Fruit fly (Drosophila melanogaster) whole organism, embryonic: ENCODE results near the gene nkt.

ENCODE experiments used
- CG10267 ChIP-seq: fragments of 200-800 bp; sonication (Bioruptor generic); optimal IDR thresholded peaks from 2 replicates; lab custom pipeline; 2018; ENCODE audit warnings: missing biosample characterization, mild to moderate bottlenecking, missing genetic modification characterization, moderate library complexity
- CG10979 ChIP-seq: fragments of 200-800 bp; sonication (Bioruptor generic); optimal IDR thresholded peaks from 2 replicates; lab custom pipeline; 2018; ENCODE audit warnings: missing biosample characterization, mild to moderate bottlenecking, missing genetic modification characterization, moderate library complexity
- CG12071 ChIP-seq: fragments of 200-800 bp; sonication (Bioruptor generic); optimal IDR thresholded peaks from 3 replicates; lab custom pipeline; 2018; ENCODE audit warnings: missing biosample characterization, mild to moderate bottlenecking, missing genetic modification characterization
- CG12104 ChIP-seq: fragments of 200-800 bp; sonication (Bioruptor generic); optimal IDR thresholded peaks from 3 replicates; lab custom pipeline; 2016; ENCODE audit warnings: missing biosample characterization, missing genetic modification characterization
- CG12155 ChIP-seq: fragments of 200-800 bp; sonication (Bioruptor generic); optimal IDR thresholded peaks from 3 replicates; lab custom pipeline; 2016; ENCODE audit warnings: missing biosample characterization, missing genetic modification characterization
- CG12659 ChIP-seq: fragments of 200-800 bp; sonication (Bioruptor generic); optimal IDR thresholded peaks from 3 replicates; lab custom pipeline; 2017; ENCODE audit warnings: mild to moderate bottlenecking, missing biosample characterization, missing genetic modification reagents, missing genetic modification characterization
- CG12769 ChIP-seq: fragments of 200-800 bp; sonication (Bioruptor generic); optimal IDR thresholded peaks from 2 replicates; lab custom pipeline; 2019; ENCODE audit warnings: missing biosample characterization, mild to moderate bottlenecking, missing genetic modification characterization, moderate library complexity
- CG13894 ChIP-seq: fragments of 200-800 bp; sonication (Bioruptor generic); optimal IDR thresholded peaks from 3 replicates; lab custom pipeline; 2018; ENCODE audit warnings: missing biosample characterization, mild to moderate bottlenecking, missing genetic modification characterization, moderate library complexity
- CG15073 ChIP-seq: fragments of 200-800 bp; sonication (Bioruptor generic); optimal IDR thresholded peaks from 2 replicates; lab custom pipeline; 2016; ENCODE audit warnings: missing biosample characterization, missing genetic modification characterization
- CG1603 ChIP-seq: fragments of 200-800 bp; sonication (Bioruptor generic); optimal IDR thresholded peaks from 2 replicates; lab custom pipeline; 2019; ENCODE audit warnings: missing biosample characterization, mild to moderate bottlenecking, missing genetic modification characterization, moderate library complexity
- CG18599 ChIP-seq: fragments of 200-800 bp; sonication (Bioruptor generic); optimal IDR thresholded peaks from 3 replicates; lab custom pipeline; 2017; ENCODE audit warnings: missing biosample characterization, missing genetic modification characterization, mild to moderate bottlenecking, moderate library complexity, missing genetic modification reagents
- CG2199 ChIP-seq: fragments of 200-800 bp; sonication (Bioruptor generic); IDR thresholded peaks from 3 replicates; pipeline ENCODE4 v1.3.6; 2022; ENCODE audit warnings: missing biosample characterization, missing genetic modification characterization
- CG31224 ChIP-seq: fragments of 200-800 bp; sonication (Bioruptor generic); IDR thresholded peaks from 2 replicates; pipeline ENCODE4 v1.3.6; 2022; ENCODE audit warnings: missing biosample characterization, missing genetic modification characterization
- CG3838 ChIP-seq: fragments of 200-800 bp; sonication (Bioruptor generic); optimal IDR thresholded peaks from 3 replicates; lab custom pipeline; 2016; ENCODE audit warnings: missing biosample characterization, missing genetic modification characterization
- CG43689 ChIP-seq: fragments of 200-800 bp; sonication (Bioruptor generic); IDR thresholded peaks from 2 replicates; pipeline ENCODE4 v1.3.6; 2022; ENCODE audit warnings: missing biosample characterization, missing genetic modification characterization
- CG5245 ChIP-seq: fragments of 200-800 bp; sonication (Bioruptor generic); optimal IDR thresholded peaks from 3 replicates; lab custom pipeline; 2016; ENCODE audit warnings: missing biosample characterization, missing genetic modification characterization
- CG6175 ChIP-seq: fragments of 200-800 bp; sonication (Bioruptor generic); IDR thresholded peaks from 3 replicates; pipeline ENCODE4 v1.3.6; 2022; ENCODE audit warnings: missing biosample characterization, missing genetic modification characterization
- CG6254 ChIP-seq: fragments of 200-800 bp; sonication (Bioruptor generic); optimal IDR thresholded peaks from 3 replicates; lab custom pipeline; 2017; ENCODE audit warnings: mild to moderate bottlenecking, missing biosample characterization, missing genetic modification reagents, missing genetic modification characterization
- CG7987 ChIP-seq: fragments of 200-800 bp; sonication (Bioruptor generic); optimal IDR thresholded peaks from 2 replicates; lab custom pipeline; 2018; ENCODE audit warnings: missing biosample characterization, mild to moderate bottlenecking, missing genetic modification characterization, moderate library complexity
- CG8765 ChIP-seq: fragments of 200-800 bp; sonication (Bioruptor generic); IDR thresholded peaks from 2 replicates; pipeline ENCODE4 v1.3.6; 2022; ENCODE audit warnings: missing biosample characterization, missing genetic modification characterization
- CG9797 ChIP-seq: fragments of 200-800 bp; sonication (Bioruptor generic); optimal IDR thresholded peaks from 3 replicates; lab custom pipeline; 2018; ENCODE audit warnings: missing biosample characterization, mild to moderate bottlenecking, missing genetic modification characterization
- CkIIα-i1 ChIP-seq: fragments of 200-800 bp; sonication (Bioruptor generic); IDR thresholded peaks from 2 replicates; pipeline ENCODE4 v1.3.6; 2022; ENCODE audit warnings: missing biosample characterization, missing genetic modification characterization
- Dad ChIP-seq: fragments of 200-800 bp; sonication (Bioruptor generic); optimal IDR thresholded peaks from 3 replicates; lab custom pipeline; 2016; ENCODE audit warnings: missing biosample characterization, missing genetic modification characterization
- Dp ChIP-seq: fragments of 200-800 bp; sonication (Bioruptor generic); optimal IDR thresholded peaks from 2 replicates; lab custom pipeline; 2018; ENCODE audit warnings: missing biosample characterization, mild to moderate bottlenecking, missing genetic modification characterization, moderate library complexity
- E2f1 ChIP-seq: fragments of 200-800 bp; sonication (Bioruptor generic); IDR thresholded peaks from 2 replicates; pipeline ENCODE4 v1.3.6; 2022; ENCODE audit warnings: missing biosample characterization, missing genetic modification characterization
- Ets65A ChIP-seq: fragments of 200-800 bp; sonication (Bioruptor generic); peaks from one replicate; lab custom pipeline; 2016; ENCODE audit warnings: missing biosample characterization, missing genetic modification characterization
- Gsc ChIP-seq: fragments of 200-800 bp; sonication (Bioruptor generic); IDR thresholded peaks from 2 replicates; pipeline ENCODE4 v1.3.6; 2022; ENCODE audit warnings: missing biosample characterization, missing genetic modification characterization
- Six4 ChIP-seq: fragments of 200-800 bp; sonication (Bioruptor generic); optimal IDR thresholded peaks from 2 replicates; lab custom pipeline; 2016; ENCODE audit warnings: missing biosample characterization, missing genetic modification characterization
- TFAM ChIP-seq: fragments of 200-800 bp; sonication (Bioruptor generic); optimal IDR thresholded peaks from 2 replicates; lab custom pipeline; 2017; ENCODE audit warnings: missing biosample characterization, missing genetic modification characterization, inconsistent platforms
- az2 ChIP-seq: fragments of 200-800 bp; sonication (Bioruptor generic); optimal IDR thresholded peaks from 3 replicates; lab custom pipeline; 2016; ENCODE audit warnings: missing biosample characterization, missing genetic modification characterization
- bab2 ChIP-seq: fragments of 200-800 bp; sonication (Bioruptor generic); optimal IDR thresholded peaks from 2 replicates; lab custom pipeline; 2016; ENCODE audit warnings: missing biosample characterization, missing genetic modification characterization
- bowl ChIP-seq: fragments of 200-800 bp; sonication (Bioruptor generic); IDR thresholded peaks from 2 replicates; pipeline ENCODE4 v1.3.6; 2022; ENCODE audit warnings: missing biosample characterization, missing genetic modification characterization
- cg ChIP-seq: fragments of 200-800 bp; sonication (Bioruptor generic); optimal IDR thresholded peaks from 3 replicates; lab custom pipeline; 2019; ENCODE audit warnings: missing biosample characterization, mild to moderate bottlenecking, missing genetic modification characterization, moderate library complexity
- chm ChIP-seq: fragments of 200-800 bp; sonication (Bioruptor generic); IDR thresholded peaks from 2 replicates; pipeline ENCODE4 v1.3.6; 2022; ENCODE audit warnings: missing biosample characterization, missing genetic modification characterization
- chn ChIP-seq: fragments of 200-800 bp; sonication (Bioruptor generic); optimal IDR thresholded peaks from 2 replicates; lab custom pipeline; 2016; ENCODE audit warnings: missing biosample characterization, missing genetic modification characterization
- disco-r ChIP-seq: fragments of 200-800 bp; sonication (Bioruptor generic); optimal IDR thresholded peaks from 2 replicates; lab custom pipeline; 2016; ENCODE audit warnings: missing biosample characterization, missing genetic modification characterization
- gt ChIP-seq: fragments of 200-800 bp; sonication (Bioruptor generic); IDR thresholded peaks from 2 replicates; pipeline ENCODE4 v1.3.6; 2022; ENCODE audit warnings: missing biosample characterization, missing genetic modification characterization
- hbn ChIP-seq: fragments of 200-800 bp; sonication (Bioruptor generic); IDR thresholded peaks from 2 replicates; pipeline ENCODE4 v1.3.6; 2022; ENCODE audit warnings: missing biosample characterization, missing genetic modification characterization; ENCODE audit not compliant: partially characterized antibody
- hth ChIP-seq: fragments of >200 bp; optimal IDR thresholded peaks from 2 replicates; lab custom pipeline; 2017; ENCODE audit warnings: inconsistent platforms
- ind ChIP-seq: fragments of 200-800 bp; sonication (Bioruptor generic); optimal IDR thresholded peaks from 3 replicates; lab custom pipeline; 2016; ENCODE audit warnings: missing biosample characterization, missing genetic modification characterization
- jigr1 ChIP-seq: fragments of 200-800 bp; sonication (Bioruptor generic); IDR thresholded peaks from 3 replicates; pipeline ENCODE4 v1.3.6; 2022; ENCODE audit warnings: missing biosample characterization, missing genetic modification characterization
- kay ChIP-seq: fragments of 200-800 bp; sonication (Bioruptor generic); optimal IDR thresholded peaks from 2 replicates; lab custom pipeline; 2016; ENCODE audit warnings: missing biosample characterization, missing genetic modification characterization
- klu ChIP-seq: fragments of 200-800 bp; sonication (Bioruptor generic); IDR thresholded peaks from 2 replicates; pipeline ENCODE4 v1.3.6; 2022; ENCODE audit warnings: missing biosample characterization, missing genetic modification characterization
- lov ChIP-seq, 2 experiments: fragments of 200-800 bp in 1 of 2; fragments of >200 bp in 1 of 2; sonication (Bioruptor generic) in 1 of 2; IDR thresholded peaks in 1 of 2; optimal IDR thresholded peaks in 1 of 2; 2 replicates in 1 of 2; 3 replicates in 1 of 2; pipeline versions ENCODE4 v1.3.6 to Lab custom; 2017 to 2022; ENCODE audit warnings: missing biosample characterization in 1 of 2, missing genetic modification characterization in 1 of 2
- nau ChIP-seq: fragments of 200-800 bp; sonication (Bioruptor generic); optimal IDR thresholded peaks from 3 replicates; lab custom pipeline; 2017; ENCODE audit warnings: missing biosample characterization, mild to moderate bottlenecking, missing genetic modification characterization, missing genetic modification reagents
- org-1 ChIP-seq: fragments of 200-800 bp; sonication (Bioruptor generic); optimal IDR thresholded peaks from 2 replicates; lab custom pipeline; 2017; ENCODE audit warnings: missing biosample characterization, missing genetic modification characterization
- repo ChIP-seq: fragments of 200-800 bp; sonication (Bioruptor generic); optimal IDR thresholded peaks from 2 replicates; lab custom pipeline; 2016; ENCODE audit warnings: missing biosample characterization, missing genetic modification characterization
- scrt ChIP-seq: fragments of 200-800 bp; sonication (Bioruptor generic); optimal IDR thresholded peaks from 2 replicates; lab custom pipeline; 2018; ENCODE audit warnings: missing biosample characterization, mild to moderate bottlenecking, missing genetic modification characterization, moderate library complexity
- ttk ChIP-seq: fragments of 200-800 bp; sonication (Bioruptor generic); IDR thresholded peaks from 2 replicates; pipeline ENCODE4 v2.1.2; 2022; ENCODE audit warnings: missing biosample characterization, missing genetic modification characterization
- zen ChIP-seq: fragments of 200-800 bp; sonication (Bioruptor generic); optimal IDR thresholded peaks from 3 replicates; lab custom pipeline; 2018; ENCODE audit warnings: missing biosample characterization, mild to moderate bottlenecking, missing genetic modification characterization, moderate library complexity

Gene nkt

dm6 chr3L:11205608-11206336 lies 4.6 kb downstream of the nkt start, which contains the start of gene Plod (continued):
- 0 out of 2 replicates have a peak, but pooled peaks have one; percentile 26 for TF ChIP-seq hbn
- no peak for TF ChIP-seq CG3838
- TF ChIP-seq CG9797 (GFP tag; lab: Kevin White, UChicago): peak; percentile 78
- TF ChIP-seq nau (GFP tag; lab: Kevin White, UChicago): no peak
- peak; percentile 34 for TF ChIP-seq Dp (GFP tag; lab: Kevin White, UChicago)
- TF ChIP-seq E2f1 (GFP tag; lab: Robert Waterston, UW): peak; percentile 57
- TF ChIP-seq CG6175 (GFP tag; lab: Robert Waterston, UW): no peak
- no peak for TF ChIP-seq CkIIα-i1 (GFP tag; lab: Robert Waterston, UW)
- no peak for TF ChIP-seq ttk (GFP tag; lab: Robert Waterston, UW)
- TF ChIP-seq CG2199 (GFP tag; lab: Robert Waterston, UW): peak; percentile 82; the same call in 1 of the 3 replicates
- TF ChIP-seq zen (tag; lab: Kevin White, UChicago): peak; percentile 14
- peak; percentile 56 for TF ChIP-seq CG13894 (tag; lab: Kevin White, UChicago)
- TF ChIP-seq CG8765 (GFP tag; lab: Robert Waterston, UW): no peak
- TF ChIP-seq chn: peak; percentile 45
- peak; percentile 24 for TF ChIP-seq CG12071 (GFP tag; lab: Kevin White, UChicago)
- TF ChIP-seq CG18599 (GFP tag; lab: Kevin White, UChicago): peak; percentile 43
- TF ChIP-seq bowl (GFP tag; lab: Robert Waterston, UW): no peak
- TF ChIP-seq chm (GFP tag; lab: Robert Waterston, UW): peak; percentile 75
- TF ChIP-seq CG12155 (GFP tag; lab: Kevin White, UChicago): peak; percentile 21
- no peak for TF ChIP-seq CG43689 (GFP tag; lab: Robert Waterston, UW)
- TF ChIP-seq bab2 (GFP tag; lab: Kevin White, UChicago): no peak
- TF ChIP-seq gt (GFP tag; lab: Robert Waterston, UW): no peak
- no peak for TF ChIP-seq lov (optimal IDR thresholded peaks at IDR 0.05; lab: Kevin White, UChicago)
- no peak for TF ChIP-seq lov (GFP tag; IDR thresholded peaks at IDR 0.05; lab: Robert Waterston, UW)
- peak; percentile 43 for TF ChIP-seq scrt
- no peak for TF ChIP-seq kay (GFP tag; lab: Kevin White, UChicago)
- no peak for TF ChIP-seq CG12104 (GFP tag; lab: Kevin White, UChicago)
- TF ChIP-seq hth: no peak
- 0 out of 2 replicates have a peak, but pooled peaks have one; percentile 16 for TF ChIP-seq CG31224 (GFP tag; lab: Robert Waterston, UW)
- peak; percentile 6 for TF ChIP-seq CG6254 (GFP tag; lab: Kevin White, UChicago)
- no peak for TF ChIP-seq CG15073 (GFP tag; lab: Kevin White, UChicago)
- no peak for TF ChIP-seq Dad (GFP tag; lab: Kevin White, UChicago)
- peak; percentile 4 for TF ChIP-seq CG10979 (tag; lab: Kevin White, UChicago)
- peak; percentile 44 for TF ChIP-seq Ets65A (GFP tag; lab: Kevin White, UChicago)
- TF ChIP-seq az2 (GFP tag; lab: Kevin White, UChicago): peak; percentile 47
- peak; percentile 75 for TF ChIP-seq CG12659 (GFP tag; lab: Kevin White, UChicago)
- no peak for TF ChIP-seq CG5245 (GFP tag; lab: Kevin White, UChicago)
- TF ChIP-seq CG7987: no peak
- no peak; the same call in 2 of the 3 replicates for TF ChIP-seq jigr1
- no peak for TF ChIP-seq klu (GFP tag; lab: Robert Waterston, UW)
- no peak for TF ChIP-seq org-1 (GFP tag; lab: Kevin White, UChicago)
- TF ChIP-seq cg: no peak
- no peak for TF ChIP-seq repo
- peak; percentile 37 for TF ChIP-seq ind (GFP tag; lab: Kevin White, UChicago)
- no peak for TF ChIP-seq disco-r (GFP tag; lab: Kevin White, UChicago)
- TF ChIP-seq Gsc (GFP tag; lab: Robert Waterston, UW): no peak
- no peak for TF ChIP-seq TFAM (GFP tag; lab: Kevin White, UChicago)
- peak; percentile 39 for TF ChIP-seq CG12769 (tag; lab: Kevin White, UChicago)
- peak; percentile 19 for TF ChIP-seq Six4 (GFP tag; lab: Kevin White, UChicago)
- peak; percentile 52 for TF ChIP-seq CG1603 (tag; lab: Kevin White, UChicago)
- TF ChIP-seq CG10267 (tag; lab: Kevin White, UChicago): peak; percentile 71
